Worm (Caenorhabditis elegans): ENCODE results near the gene F42A9.7.
A peak's percentile ranks its signal among the peaks of the same experiment; 100 is the strongest.

F42A9.7 gene

DNA sequence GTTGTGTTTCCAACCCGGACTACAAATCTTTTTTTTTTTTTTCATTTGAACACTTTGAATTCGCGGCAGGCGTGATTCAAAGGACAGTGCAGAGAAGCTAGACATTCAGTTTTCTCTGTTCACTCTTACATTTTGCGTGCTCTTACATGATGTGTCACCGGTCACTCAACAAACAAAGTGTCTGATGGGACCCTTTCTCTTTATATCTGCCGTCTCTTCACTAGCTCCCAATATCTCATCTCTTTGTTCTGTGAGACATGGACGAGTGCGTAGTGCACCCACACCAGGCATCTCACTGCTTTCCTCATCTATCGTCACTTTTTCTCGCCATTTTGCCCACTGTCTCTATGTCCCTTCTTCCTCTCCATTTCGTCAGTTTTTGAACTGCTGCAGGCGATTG, 29.9 kb downstream of the F42A9.7 start (continued):
- TF ChIP-seq lin-15B (tag; optimal IDR thresholded peaks at IDR 0.05): peak; percentile 55
- peak; percentile 24 for TF ChIP-seq jun-1 (tag; optimal IDR thresholded peaks at IDR 0.05)

DNA sequence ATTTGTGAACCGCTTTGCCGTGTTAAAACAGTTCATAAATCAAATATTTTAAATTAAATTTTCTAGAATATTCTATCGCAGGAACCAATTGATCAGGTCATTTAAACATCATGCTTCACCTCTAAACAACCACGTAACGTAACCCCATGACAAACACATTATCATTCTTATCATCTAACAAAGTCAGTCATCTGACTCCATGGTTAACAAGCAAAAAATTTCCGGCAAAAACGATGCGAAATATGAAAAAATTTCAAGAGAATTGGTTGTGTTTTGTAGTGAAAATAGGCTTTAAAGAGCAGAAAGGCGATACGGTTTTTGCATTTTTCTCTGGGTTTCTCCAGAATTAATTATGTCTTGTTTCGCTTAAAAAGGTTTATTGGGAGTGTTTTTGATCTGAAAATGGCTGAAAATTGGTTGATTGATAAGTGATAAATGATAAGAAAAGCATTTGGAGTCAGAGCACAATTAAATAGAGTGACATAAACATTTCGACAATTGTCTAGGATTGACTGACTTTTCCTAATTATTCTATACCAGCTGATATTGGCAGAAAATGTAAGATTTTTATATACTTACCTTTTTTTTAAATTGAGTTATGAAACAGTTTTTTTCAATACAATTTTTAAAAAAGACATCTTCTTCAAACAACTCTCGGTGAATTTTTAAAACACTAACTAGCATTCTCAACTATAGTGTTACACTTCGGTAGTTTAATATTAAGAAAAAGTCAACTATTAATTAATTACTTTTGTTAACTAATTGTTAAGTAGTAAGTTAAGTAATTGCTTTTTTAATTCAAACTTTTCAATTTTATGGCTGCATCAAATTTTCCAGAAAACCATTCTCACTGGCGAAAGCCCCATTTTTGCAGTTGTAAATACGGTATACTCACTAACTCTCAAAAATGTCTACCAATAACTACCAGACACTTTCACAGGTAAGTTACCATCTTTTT, 31.6 kb downstream of the F42A9.7 start, which contains the start of gene catp-7:
catp-7 (plus strand) TSS at position 908 of the 958 bp plus-strand sequence.
- TF ChIP-seq sox-4 (tag; optimal IDR thresholded peaks at IDR 0.05) (no peak), C16A3.4 (tag; optimal IDR thresholded peaks at IDR 0.05) (no peak), lin-35 (GFP tag; optimal IDR thresholded peaks at IDR 0.05) (peak in 1 of 2 experiments; percentile 56), mdl-1 (tag; optimal IDR thresholded peaks at IDR 0.05) (no peak), swsn-7 (tag; optimal IDR thresholded peaks at IDR 0.05) (no peak), ceh-90 (tag; optimal IDR thresholded peaks at IDR 0.05) (no peak), lin-14 (GFP tag; optimal IDR thresholded peaks at IDR 0.05) (peak; percentile 12), tlp-1 (tag; optimal IDR thresholded peaks at IDR 0.05) (no peak), C04F5.9 (tag; optimal IDR thresholded peaks at IDR 0.05) (no peak), nhr-47 (tag; optimal IDR thresholded peaks at IDR 0.05) (no peak), nhr-90 (tag; optimal IDR thresholded peaks at IDR 0.05; ENCODE audit: poor library complexity) (peak; percentile 15), zip-4 (GFP tag; optimal IDR thresholded peaks at IDR 0.05) (no peak), sup-37 (GFP tag; optimal IDR thresholded peaks at IDR 0.05) (no peak), ceh-8 (GFP tag; optimal IDR thresholded peaks at IDR 0.05) (no peak), skn-1 (tag; optimal IDR thresholded peaks at IDR 0.05) (no peak), egl-27 (tag; optimal IDR thresholded peaks at IDR 0.05) (no peak), nhr-12 (tag; optimal IDR thresholded peaks at IDR 0.05) (no peak), nhr-11 (tag; optimal IDR thresholded peaks at IDR 0.05) (no peak), dpl-1 (GFP tag; optimal IDR thresholded peaks at IDR 0.05) (no peak), blmp-1 (tag; optimal IDR thresholded peaks at IDR 0.05) (no peak), unc-30 (tag; optimal IDR thresholded peaks at IDR 0.05) (no peak), isw-1 (GFP tag; IDR thresholded peaks at IDR 0.05) (no peak), ceh-88 (GFP tag; IDR thresholded peaks at IDR 0.05) (no peak), mep-1 (tag; optimal IDR thresholded peaks at IDR 0.05) (no peak), nhr-20 (tag; optimal IDR thresholded peaks at IDR 0.05) (peak; percentile 32), zag-1 (tag; optimal IDR thresholded peaks at IDR 0.05) (no peak), alr-1 (tag; optimal IDR thresholded peaks at IDR 0.05; ENCODE audit: borderline replicate concordance) (no peak), vab-15 (tag; optimal IDR thresholded peaks at IDR 0.05) (no peak), aha-1 (tag; optimal IDR thresholded peaks at IDR 0.05) (no peak), hpl-2 (GFP tag; optimal IDR thresholded peaks at IDR 0.05) (peak; percentile 6), sptf-1 (tag; optimal IDR thresholded peaks at IDR 0.05) (no peak), fos-1 (tag; optimal IDR thresholded peaks at IDR 0.05) (no peak), fkh-4 (tag; optimal IDR thresholded peaks at IDR 0.05; ENCODE audit: borderline replicate concordance) (no peak), nhr-28 (tag; optimal IDR thresholded peaks at IDR 0.05) (no peak), pax-3 (tag; optimal IDR thresholded peaks at IDR 0.05) (no peak), nhr-77 (tag; optimal IDR thresholded peaks at IDR 0.05) (no peak), nhr-76 (tag; optimal IDR thresholded peaks at IDR 0.05) (no peak), lsy-2 (tag; optimal IDR thresholded peaks at IDR 0.05) (peak in 1 of 2 experiments; percentile 13), xbp-1 (tag; optimal IDR thresholded peaks at IDR 0.05) (no peak), nhr-71 (tag; optimal IDR thresholded peaks at IDR 0.05) (peak; percentile 41), ama-1 (optimal IDR thresholded peaks at IDR 0.05) (peak; percentile 34), mab-9 (GFP tag; IDR thresholded peaks at IDR 0.05) (no peak), lir-3 (tag; optimal IDR thresholded peaks at IDR 0.05; ENCODE audit: poor library complexity) (no peak), aly-2 (tag; optimal IDR thresholded peaks at IDR 0.05) (no peak), lin-13 (GFP tag; optimal IDR thresholded peaks at IDR 0.05) (no peak), nhr-237 (tag; optimal IDR thresholded peaks at IDR 0.05) (no peak), ets-5 (GFP tag; IDR thresholded peaks at IDR 0.05) (no peak)
